Worm (Caenorhabditis elegans): ENCODE measurements around the gene C26B2.8.

Gene C26B2.8

ce11 chrIV:8028372-8028771, 14.4 kb downstream of the C26B2.8 start (continued):
- TF ChIP-seq aly-2 (tag; optimal IDR thresholded peaks at IDR 0.05) (no peak), nhr-102 (tag; optimal IDR thresholded peaks at IDR 0.05) (peak; percentile 19), mes-2 (tag; optimal IDR thresholded peaks at IDR 0.05; ENCODE audit: poor library complexity, severe bottlenecking) (peak; percentile 40), pqm-1 (tag; optimal IDR thresholded peaks at IDR 0.05) (peak; percentile 49), hmg-1.1 (GFP tag; IDR thresholded peaks at IDR 0.05) (no peak), mdt-29 (GFP tag; IDR thresholded peaks at IDR 0.05) (no peak), fos-1 (tag; optimal IDR thresholded peaks at IDR 0.05) (no peak), nhr-77 (tag; optimal IDR thresholded peaks at IDR 0.05) (peak; percentile 37), zfp-3 (GFP tag; conservative IDR thresholded peaks at IDR 0.05) (no peak), D1046.2 (GFP tag; IDR thresholded peaks at IDR 0.05) (no peak), egl-43 (GFP tag; IDR thresholded peaks at IDR 0.05) (no peak), lin-15B (tag; optimal IDR thresholded peaks at IDR 0.05) (no peak), tag-97 (GFP tag; IDR thresholded peaks at IDR 0.05) (no peak), lsy-2 (tag; optimal IDR thresholded peaks at IDR 0.05) (peak in 1 of 2 experiments; percentile 38), php-3 (GFP tag; IDR thresholded peaks at IDR 0.05) (no peak), nhr-111 (GFP tag; optimal IDR thresholded peaks at IDR 0.05) (no peak), nhr-42 (GFP tag; IDR thresholded peaks at IDR 0.05) (no peak), saeg-2 (GFP tag; IDR thresholded peaks at IDR 0.05) (no peak), lin-39 (tag; optimal IDR thresholded peaks at IDR 0.05) (no peak), Y5F2A.4 (GFP tag; optimal IDR thresholded peaks at IDR 0.05) (no peak), T20F7.1 (GFP tag; optimal IDR thresholded peaks at IDR 0.05) (no peak), nhr-41 (GFP tag; IDR thresholded peaks at IDR 0.05) (no peak), ZK337.2 (GFP tag; IDR thresholded peaks at IDR 0.05) (no peak), snpc-1.2 (GFP tag; IDR thresholded peaks at IDR 0.05) (no peak), dmd-9 (GFP tag; IDR thresholded peaks at IDR 0.05) (no peak), snpc-4 (tag; optimal IDR thresholded peaks at IDR 0.05) (no peak), dpl-1 (GFP tag; optimal IDR thresholded peaks at IDR 0.05) (peak; percentile 29), ceh-20 (GFP tag; IDR thresholded peaks at IDR 0.05) (peak; percentile 37)

ce11 chrIV:8029413-8029812, 15.5 kb downstream of the C26B2.8 start, which contains the start of gene nhr-31:
TSS of gene nhr-31 (minus strand) at chrIV:8029513.
- TF ChIP-seq F44E2.7 (GFP tag; IDR thresholded peaks at IDR 0.05) (no peak), F37D6.2 (tag; optimal IDR thresholded peaks at IDR 0.05) (no peak), daf-16 (GFP tag; optimal IDR thresholded peaks at IDR 0.05) (no peak), daf-16 (tag; optimal IDR thresholded peaks at IDR 0.05) (no peak), dpl-1 (GFP tag; optimal IDR thresholded peaks at IDR 0.05) (no peak), vab-7 (GFP tag; IDR thresholded peaks at IDR 0.05) (no peak), set-16 (GFP tag; IDR thresholded peaks at IDR 0.05) (no peak), gei-8 (GFP tag; optimal IDR thresholded peaks at IDR 0.05) (no peak), Y105C5A.15 (GFP tag; IDR thresholded peaks at IDR 0.05) (no peak), dmd-9 (GFP tag; IDR thresholded peaks at IDR 0.05) (no peak), nhr-41 (GFP tag; IDR thresholded peaks at IDR 0.05) (no peak), dmd-8 (GFP tag; IDR thresholded peaks at IDR 0.05) (no peak), spr-3 (GFP tag; optimal IDR thresholded peaks at IDR 0.05) (no peak), nhr-11 (tag; optimal IDR thresholded peaks at IDR 0.05) (no peak), rbr-2 (tag; optimal IDR thresholded peaks at IDR 0.05) (no peak), F49E8.2 (tag; optimal IDR thresholded peaks at IDR 0.05; ENCODE audit: borderline replicate concordance) (no peak), lin-39 (tag; optimal IDR thresholded peaks at IDR 0.05) (no peak), zfp-2 (tag; optimal IDR thresholded peaks at IDR 0.05) (no peak)

All from whole organism, L4 larva.